Fruit fly (Drosophila melanogaster) whole organism, prepupa: ENCODE measurements around the gene Mst87F.
A peak's percentile ranks its signal among the peaks of the same experiment; 100 is the strongest.

Source experiments
- CG10631 ChIP-seq: fragments of 200-800 bp; sonication (Bioruptor generic); optimal IDR thresholded peaks from 2 replicates; lab custom pipeline; 2016; ENCODE audit warnings: missing biosample characterization, missing genetic modification characterization
- CG10669 ChIP-seq: fragments of 200-800 bp; sonication (Bioruptor generic); optimal IDR thresholded peaks from 3 replicates; lab custom pipeline; 2018; ENCODE audit warnings: missing biosample characterization, mild to moderate bottlenecking, missing genetic modification characterization, moderate library complexity
- CG11762 ChIP-seq: fragments of 200-800 bp; sonication (Bioruptor generic); optimal IDR thresholded peaks from 3 replicates; lab custom pipeline; 2016; ENCODE audit warnings: missing biosample characterization, missing genetic modification characterization; ENCODE audit not compliant: insufficient read depth
- CG11902 ChIP-seq: fragments of 200-800 bp; sonication (Bioruptor generic); optimal IDR thresholded peaks from 3 replicates; lab custom pipeline; 2016; ENCODE audit warnings: missing biosample characterization, missing genetic modification characterization
- CG1621 ChIP-seq: fragments of 200-800 bp; sonication (Bioruptor generic); optimal IDR thresholded peaks from 3 replicates; lab custom pipeline; 2018; ENCODE audit warnings: missing biosample characterization, mild to moderate bottlenecking, missing genetic modification characterization
- CG16779 ChIP-seq: fragments of 200-800 bp; sonication (Bioruptor generic); optimal IDR thresholded peaks from 3 replicates; lab custom pipeline; 2017; ENCODE audit warnings: missing biosample characterization, mild to moderate bottlenecking, missing genetic modification characterization
- CG3032 ChIP-seq: fragments of 200-800 bp; optimal IDR thresholded peaks from 2 replicates; lab custom pipeline; 2019; ENCODE audit warnings: missing biosample characterization, mild to moderate bottlenecking, missing genetic modification characterization, moderate library complexity
- CG31627 ChIP-seq: fragments of 200-800 bp; sonication (Bioruptor generic); optimal IDR thresholded peaks from 3 replicates; lab custom pipeline; 2016; ENCODE audit warnings: missing biosample characterization, missing genetic modification characterization
- CG32006 ChIP-seq: fragments of 200-800 bp; sonication (Bioruptor generic); optimal IDR thresholded peaks from 3 replicates; lab custom pipeline; 2017; ENCODE audit warnings: missing biosample characterization, mild to moderate bottlenecking, missing genetic modification characterization
- CG3919 ChIP-seq: fragments of 200-800 bp; sonication (Bioruptor generic); optimal IDR thresholded peaks from 3 replicates; lab custom pipeline; 2016; ENCODE audit warnings: missing biosample characterization, missing genetic modification characterization
- CG6163 ChIP-seq: fragments of 200-800 bp; sonication (Bioruptor generic); IDR thresholded peaks from 3 replicates; pipeline ENCODE4 v1.3.6; 2022; ENCODE audit warnings: missing biosample characterization, missing genetic modification characterization
- CG6276 ChIP-seq: fragments of 200-800 bp; sonication (Bioruptor generic); optimal IDR thresholded peaks from 2 replicates; lab custom pipeline; 2017; ENCODE audit warnings: missing biosample characterization, mild to moderate bottlenecking, missing genetic modification characterization
- CG7368 ChIP-seq: fragments of 200-800 bp; sonication (Bioruptor generic); optimal IDR thresholded peaks from 3 replicates; lab custom pipeline; 2016; ENCODE audit warnings: missing biosample characterization, missing genetic modification characterization
- CG8119 ChIP-seq: fragments of 200-800 bp; sonication (Bioruptor generic); IDR thresholded peaks from 3 replicates; pipeline ENCODE4 v1.3.6; 2022; ENCODE audit warnings: missing biosample characterization, missing genetic modification characterization
- CG8632 ChIP-seq: fragments of 200-800 bp; sonication (Bioruptor generic); optimal IDR thresholded peaks from 3 replicates; lab custom pipeline; 2016; ENCODE audit warnings: missing biosample characterization, missing genetic modification characterization
- Eip78C ChIP-seq: fragments of 200-800 bp; sonication (Bioruptor generic); peaks from one replicate; lab custom pipeline; 2016; ENCODE audit warnings: missing biosample characterization, missing genetic modification characterization
- Ets96B ChIP-seq: fragments of 200-800 bp; optimal IDR thresholded peaks from 2 replicates; lab custom pipeline; 2019; ENCODE audit warnings: missing biosample characterization, mild to moderate bottlenecking, missing genetic modification characterization, moderate library complexity
- Gug ChIP-seq: fragments of 200-800 bp; sonication (Bioruptor generic); IDR thresholded peaks from 2 replicates; pipeline ENCODE4 v1.3.6; 2022; ENCODE audit warnings: missing biosample characterization, missing genetic modification characterization
- Hr4 ChIP-seq: fragments of 200-800 bp; sonication (Bioruptor generic); optimal IDR thresholded peaks from 3 replicates; lab custom pipeline; 2016; ENCODE audit warnings: missing biosample characterization, missing genetic modification characterization
- Met ChIP-seq: fragments of 200-800 bp; sonication (Bioruptor generic); optimal IDR thresholded peaks from 3 replicates; lab custom pipeline; 2016; ENCODE audit warnings: missing biosample characterization, missing genetic modification characterization
- OdsH ChIP-seq: fragments of 200-800 bp; sonication (Bioruptor generic); optimal IDR thresholded peaks from 3 replicates; lab custom pipeline; 2016; ENCODE audit warnings: missing biosample characterization, missing genetic modification characterization
- Smox ChIP-seq: fragments of 200-800 bp; sonication (Bioruptor generic); optimal IDR thresholded peaks from 3 replicates; lab custom pipeline; 2016; ENCODE audit warnings: missing biosample characterization, missing genetic modification characterization
- Sox102F ChIP-seq: fragments of 200-800 bp; sonication (Bioruptor generic); optimal IDR thresholded peaks from 2 replicates; lab custom pipeline; 2016; ENCODE audit warnings: missing biosample characterization, mild to moderate bottlenecking, missing genetic modification characterization
- achi ChIP-seq: fragments of 200-800 bp; sonication (Bioruptor generic); optimal IDR thresholded peaks from 3 replicates; lab custom pipeline; 2016; ENCODE audit warnings: missing biosample characterization, missing genetic modification characterization
- acj6 ChIP-seq: fragments of 200-800 bp; sonication (Bioruptor generic); optimal IDR thresholded peaks from 3 replicates; lab custom pipeline; 2016; ENCODE audit warnings: missing biosample characterization, missing genetic modification characterization
- dsx ChIP-seq: fragments of 200-800 bp; optimal IDR thresholded peaks from 3 replicates; lab custom pipeline; 2019; ENCODE audit warnings: missing biosample characterization, mild to moderate bottlenecking, missing genetic modification characterization, moderate library complexity; ENCODE audit not compliant: poor library complexity, severe bottlenecking
- eg ChIP-seq: fragments of 200-800 bp; sonication (Bioruptor generic); IDR thresholded peaks from 3 replicates; pipeline ENCODE4 v1.3.6; 2022; ENCODE audit warnings: missing biosample characterization, missing genetic modification characterization
- esn ChIP-seq: fragments of 200-800 bp; sonication (Bioruptor generic); optimal IDR thresholded peaks from 2 replicates; lab custom pipeline; 2016; ENCODE audit warnings: missing biosample characterization, mild to moderate bottlenecking, missing genetic modification characterization, moderate library complexity
- ss ChIP-seq, 2 experiments: fragments of 200-800 bp; sonication (Bioruptor generic); optimal IDR thresholded peaks; 2 replicates in 1 of 2; 3 replicates in 1 of 2; lab custom pipeline; 2017 to 2018; ENCODE audit warnings: mild to moderate bottlenecking in 2 of 2, missing biosample characterization in 2 of 2, missing genetic modification characterization in 2 of 2, moderate library complexity in 1 of 2
- svp ChIP-seq: fragments of 200-800 bp; sonication (Bioruptor generic); peaks from one replicate; lab custom pipeline; 2016; ENCODE audit warnings: missing biosample characterization, missing genetic modification characterization

The Mst87F gene

DNA sequence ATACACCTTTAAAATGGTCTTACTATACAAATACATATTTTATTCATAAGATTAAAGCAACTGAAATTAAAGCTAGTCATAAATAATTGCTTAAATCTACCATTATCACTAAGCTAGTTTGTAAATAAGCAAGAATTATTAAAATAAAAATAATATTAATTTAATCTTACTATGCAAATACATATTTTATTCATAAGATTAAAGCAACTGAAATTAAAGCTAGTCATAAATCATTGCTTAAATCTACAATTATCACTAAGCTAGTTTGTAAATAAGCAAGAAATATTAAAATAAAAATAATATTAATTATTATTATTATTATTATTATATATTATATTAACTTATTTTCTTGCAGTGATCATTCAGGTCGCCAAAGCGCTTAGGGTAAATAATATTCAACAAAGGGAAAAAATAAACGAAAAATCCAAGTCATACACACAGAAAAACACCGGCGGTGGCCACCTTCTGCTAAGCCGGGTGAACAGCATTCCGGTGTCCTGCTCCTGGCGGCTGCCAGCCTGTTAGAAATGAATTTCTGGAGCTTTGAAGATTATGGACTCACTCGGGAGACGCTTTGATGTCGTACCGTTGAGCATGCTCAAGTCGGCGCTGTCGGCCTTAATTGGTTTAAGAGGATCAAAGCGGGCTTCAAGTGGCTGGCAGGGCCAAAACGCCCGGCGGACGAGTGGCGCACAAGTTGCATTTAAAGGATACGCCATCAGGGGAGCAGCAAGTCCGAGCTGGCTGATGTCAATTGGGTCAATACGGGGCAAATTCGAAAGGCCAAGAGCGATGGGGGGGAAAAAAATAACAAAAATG, 23.7 kb downstream of the Mst87F start:
- TF ChIP-seq esn (GFP tag; lab: Kevin White, UChicago) (peak; percentile 23), CG10669 (peak; percentile 28), Ets96B (tag; lab: Kevin White, UChicago) (peak; percentile 26), CG11902 (GFP tag; lab: Kevin White, UChicago) (no peak), acj6 (GFP tag; lab: Kevin White, UChicago) (peak; percentile 2), Hr4 (GFP tag; lab: Kevin White, UChicago) (peak; percentile 4), Sox102F (GFP tag; lab: Kevin White, UChicago) (no peak), OdsH (GFP tag; lab: Kevin White, UChicago) (peak; percentile 6), CG10631 (GFP tag; lab: Kevin White, UChicago) (peak; percentile 28), svp (GFP tag; lab: Kevin White, UChicago) (peak; percentile 38), dsx (GFP tag; lab: Kevin White, UChicago) (peak; percentile 15), CG8632 (peak; percentile 18), CG6163 (GFP tag; lab: Robert Waterston, UW) (no peak), CG16779 (no peak), CG11762 (no peak), Eip78C (peak; percentile 70), CG3919 (GFP tag; lab: Kevin White, UChicago) (peak; percentile 14), eg (GFP tag; lab: Robert Waterston, UW) (0 out of 3 replicates have a peak, but pooled peaks have one; percentile 6), CG32006 (GFP tag; lab: Kevin White, UChicago) (peak; percentile 21), CG31627 (GFP tag; lab: Kevin White, UChicago) (no peak), CG3032 (tag; lab: Kevin White, UChicago) (peak; percentile 30), Met (GFP tag; lab: Kevin White, UChicago) (no peak), ss (GFP tag; optimal IDR thresholded peaks at IDR 0.05; lab: Kevin White, UChicago) (peak in 1 of 2 experiments; percentile 7), achi (peak; percentile 23)

- no peak for TF ChIP-seq dsx (GFP tag; lab: Kevin White, UChicago)
- no peak for TF ChIP-seq CG10669
- TF ChIP-seq Gug (GFP tag; lab: Robert Waterston, UW) = no peak
- no peak for TF ChIP-seq CG1621 (tag; lab: Kevin White, UChicago)
- no peak for TF ChIP-seq Smox (GFP tag; lab: Kevin White, UChicago)
- TF ChIP-seq CG7368 (GFP tag; lab: Kevin White, UChicago) = no peak
- no peak for TF ChIP-seq CG6276
- no peak for TF ChIP-seq acj6 (GFP tag; lab: Kevin White, UChicago)
- TF ChIP-seq CG8119 (GFP tag; lab: Robert Waterston, UW) = no peak
Measured at dm6 chr3R:13803185-13803887, 24.5 kb downstream of the Mst87F start.

DNA sequence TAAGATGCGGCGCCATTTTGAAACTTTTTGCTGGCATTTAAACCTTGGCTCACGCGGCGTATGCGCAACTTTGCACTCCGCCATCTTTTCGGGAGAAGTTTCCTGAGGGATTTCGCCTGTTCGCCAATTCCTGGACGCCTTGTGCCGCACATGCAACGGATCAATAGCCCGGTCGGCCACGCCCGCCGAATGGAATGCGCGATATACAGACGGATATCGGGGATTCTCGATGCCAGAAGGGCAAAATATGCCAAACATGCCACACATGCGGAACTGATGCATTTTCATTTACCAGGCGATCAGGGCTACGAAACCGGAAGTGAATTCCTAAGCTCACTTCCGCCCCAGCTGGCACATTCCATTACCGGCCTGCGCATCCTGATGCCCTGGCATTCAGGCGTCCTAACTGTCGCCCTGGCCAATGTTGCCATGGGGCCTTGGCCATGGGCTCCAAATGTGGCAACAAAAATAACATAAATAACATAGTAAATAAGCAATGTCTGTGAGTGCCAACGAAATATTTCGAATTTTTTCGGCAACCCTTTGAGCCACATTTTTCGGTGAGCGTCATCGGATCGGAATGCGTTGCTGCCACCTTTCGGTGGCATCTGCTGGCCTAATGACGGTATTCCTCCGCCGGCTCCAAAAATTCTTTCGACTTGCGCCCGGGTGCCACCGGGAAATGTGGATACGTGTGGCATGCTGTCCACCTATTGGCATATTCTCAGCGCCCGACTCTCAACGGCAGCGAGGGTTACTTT, 25.6 kb downstream of the Mst87F start:
- TF ChIP-seq svp (GFP tag; lab: Kevin White, UChicago) = peak; percentile 47
- no peak for TF ChIP-seq CG6276
